Fruit fly (Drosophila melanogaster) whole organism, embryonic: Measurements from ENCODE around the gene hiro.

Experiments used
- B-H2 ChIP-seq: fragments of 200-800 bp; sonication (Bioruptor generic); optimal IDR thresholded peaks from 2 replicates; lab custom pipeline; 2018; ENCODE audit warnings: missing biosample characterization, mild to moderate bottlenecking, missing genetic modification characterization
- Bgb ChIP-seq: fragments of 200-800 bp; sonication (Bioruptor generic); IDR thresholded peaks from 2 replicates; pipeline ENCODE4 v1.3.6; 2022; ENCODE audit warnings: missing biosample characterization, missing genetic modification characterization; ENCODE audit not compliant: partially characterized antibody
- C15 ChIP-seq: fragments of 200-800 bp; sonication (Bioruptor generic); IDR thresholded peaks from 3 replicates; pipeline ENCODE4 v1.3.6; 2022; ENCODE audit warnings: missing biosample characterization, missing genetic modification characterization
- CG10267 ChIP-seq: fragments of 200-800 bp; sonication (Bioruptor generic); optimal IDR thresholded peaks from 2 replicates; lab custom pipeline; 2018; ENCODE audit warnings: missing biosample characterization, mild to moderate bottlenecking, missing genetic modification characterization, moderate library complexity
- CG10462 ChIP-seq: fragments of 200-800 bp; sonication (Bioruptor generic); optimal IDR thresholded peaks from 2 replicates; lab custom pipeline; 2016; ENCODE audit warnings: missing biosample characterization, missing genetic modification characterization
- CG10654 ChIP-seq: fragments of 200-800 bp; sonication (Bioruptor generic); optimal IDR thresholded peaks from 2 replicates; lab custom pipeline; 2016; ENCODE audit warnings: missing biosample characterization, missing genetic modification characterization
- CG10979 ChIP-seq: fragments of 200-800 bp; sonication (Bioruptor generic); optimal IDR thresholded peaks from 2 replicates; lab custom pipeline; 2018; ENCODE audit warnings: missing biosample characterization, mild to moderate bottlenecking, missing genetic modification characterization, moderate library complexity
- CG13287 ChIP-seq: fragments of 200-800 bp; sonication (Bioruptor generic); IDR thresholded peaks from 2 replicates; pipeline ENCODE4 v1.3.6; 2022; ENCODE audit warnings: missing biosample characterization, missing genetic modification characterization; ENCODE audit not compliant: partially characterized antibody
- CG13894 ChIP-seq: fragments of 200-800 bp; sonication (Bioruptor generic); optimal IDR thresholded peaks from 3 replicates; lab custom pipeline; 2018; ENCODE audit warnings: missing biosample characterization, mild to moderate bottlenecking, missing genetic modification characterization, moderate library complexity
- CG1603 ChIP-seq: fragments of 200-800 bp; sonication (Bioruptor generic); optimal IDR thresholded peaks from 2 replicates; lab custom pipeline; 2019; ENCODE audit warnings: missing biosample characterization, mild to moderate bottlenecking, missing genetic modification characterization, moderate library complexity
- CG16813 ChIP-seq: fragments of 200-800 bp; sonication (Bioruptor generic); IDR thresholded peaks from 3 replicates; pipeline ENCODE4 v1.3.6; 2022; ENCODE audit warnings: missing biosample characterization, missing genetic modification characterization; ENCODE audit not compliant: partially characterized antibody
- CG1832 ChIP-seq: fragments of 200-800 bp; sonication (Bioruptor generic); optimal IDR thresholded peaks from 2 replicates; lab custom pipeline; 2017; ENCODE audit warnings: missing biosample characterization, mild to moderate bottlenecking, missing genetic modification characterization, inconsistent platforms
- CG2116 ChIP-seq: fragments of 200-800 bp; sonication (Bioruptor generic); optimal IDR thresholded peaks from 3 replicates; lab custom pipeline; 2018; ENCODE audit warnings: missing biosample characterization, mild to moderate bottlenecking, missing genetic modification characterization
- CG32767 ChIP-seq: fragments of 200-800 bp; sonication (Bioruptor generic); IDR thresholded peaks from 2 replicates; pipeline ENCODE4 v1.3.6; 2022; ENCODE audit warnings: missing biosample characterization, missing genetic modification characterization
- CG34422 ChIP-seq: fragments of 200-800 bp; sonication (Bioruptor generic); IDR thresholded peaks from 3 replicates; pipeline ENCODE4 v1.3.6; 2022; ENCODE audit warnings: missing biosample characterization, missing genetic modification characterization
- CG4360 ChIP-seq: fragments of 200-800 bp; sonication (Bioruptor generic); IDR thresholded peaks from 2 replicates; pipeline ENCODE4 v1.3.6; 2022; ENCODE audit warnings: missing biosample characterization, missing genetic modification characterization
- CG5180 ChIP-seq: fragments of 200-800 bp; sonication (Bioruptor generic); optimal IDR thresholded peaks from 3 replicates; lab custom pipeline; 2017; ENCODE audit warnings: missing biosample characterization, missing genetic modification characterization, mild to moderate bottlenecking, moderate library complexity, missing genetic modification reagents
- CG7987 ChIP-seq: fragments of 200-800 bp; sonication (Bioruptor generic); optimal IDR thresholded peaks from 2 replicates; lab custom pipeline; 2018; ENCODE audit warnings: missing biosample characterization, mild to moderate bottlenecking, missing genetic modification characterization, moderate library complexity
- CG9727 ChIP-seq: fragments of 200-800 bp; sonication (Bioruptor generic); optimal IDR thresholded peaks from 3 replicates; lab custom pipeline; 2017; ENCODE audit warnings: missing biosample characterization, mild to moderate bottlenecking, missing genetic modification characterization
- CG9932 ChIP-seq: fragments of 200-800 bp; sonication (Bioruptor generic); IDR thresholded peaks from 2 replicates; pipeline ENCODE4 v1.3.6; 2022; ENCODE audit warnings: missing biosample characterization, missing genetic modification characterization
- Dll ChIP-seq: fragments of 200-800 bp; sonication (Bioruptor generic); IDR thresholded peaks from 4 replicates; pipeline ENCODE4 v1.3.6; 2022; ENCODE audit warnings: missing biosample characterization, missing genetic modification characterization; ENCODE audit not compliant: partially characterized antibody
- Doc2 ChIP-seq: fragments of 200-800 bp; sonication (Bioruptor generic); IDR thresholded peaks from 2 replicates; pipeline ENCODE4 v1.3.6; 2022; ENCODE audit warnings: missing biosample characterization, missing genetic modification characterization
- Drgx ChIP-seq: fragments of 200-800 bp; sonication (Bioruptor generic); IDR thresholded peaks from 2 replicates; pipeline ENCODE4 v1.3.6; 2022; ENCODE audit warnings: missing biosample characterization, missing genetic modification characterization
- Gsc ChIP-seq: fragments of 200-800 bp; sonication (Bioruptor generic); IDR thresholded peaks from 2 replicates; pipeline ENCODE4 v1.3.6; 2022; ENCODE audit warnings: missing biosample characterization, missing genetic modification characterization
- H15 ChIP-seq: fragments of 200-800 bp; sonication (Bioruptor generic); IDR thresholded peaks from 3 replicates; pipeline ENCODE4 v1.3.6; 2022; ENCODE audit warnings: missing biosample characterization, missing genetic modification characterization
- Hey ChIP-seq: fragments of 200-800 bp; sonication (Bioruptor generic); optimal IDR thresholded peaks from 3 replicates; lab custom pipeline; 2018; ENCODE audit warnings: missing biosample characterization, mild to moderate bottlenecking, missing genetic modification characterization
- Lim3 ChIP-seq: fragments of 200-800 bp; sonication (Bioruptor generic); IDR thresholded peaks from 2 replicates; pipeline ENCODE4 v1.3.6; 2022; ENCODE audit warnings: missing biosample characterization, missing genetic modification characterization
- Poxn ChIP-seq: fragments of 200-800 bp; sonication (Bioruptor generic); IDR thresholded peaks from 2 replicates; pipeline ENCODE4 v1.3.6; 2022; ENCODE audit warnings: missing biosample characterization, missing genetic modification characterization
- Sin3A ChIP-seq: fragments of >200 bp; optimal IDR thresholded peaks from 2 replicates; lab custom pipeline; 2018
- Ssrp ChIP-seq: fragments of 200-800 bp; sonication (Bioruptor generic); optimal IDR thresholded peaks from 2 replicates; lab custom pipeline; 2018; ENCODE audit warnings: missing biosample characterization, mild to moderate bottlenecking, missing genetic modification characterization, moderate library complexity
- Xbp1 ChIP-seq: fragments of 200-800 bp; sonication (Bioruptor generic); optimal IDR thresholded peaks from 3 replicates; lab custom pipeline; 2016; ENCODE audit warnings: missing biosample characterization, mild to moderate bottlenecking, missing genetic modification characterization
- ab ChIP-seq: fragments of 200-800 bp; sonication (Bioruptor generic); optimal IDR thresholded peaks from 2 replicates; lab custom pipeline; 2016; ENCODE audit warnings: missing biosample characterization, missing genetic modification characterization
- amos ChIP-seq: fragments of 200-800 bp; sonication (Bioruptor generic); IDR thresholded peaks from 2 replicates; pipeline ENCODE4 v1.3.6; 2022; ENCODE audit warnings: missing biosample characterization, missing genetic modification characterization; ENCODE audit not compliant: partially characterized antibody
- aop ChIP-seq: fragments of 200-800 bp; sonication (Bioruptor generic); IDR thresholded peaks from 2 replicates; pipeline ENCODE4 v1.3.6; 2022; ENCODE audit warnings: missing biosample characterization, missing genetic modification characterization
- cg ChIP-seq: fragments of 200-800 bp; sonication (Bioruptor generic); optimal IDR thresholded peaks from 3 replicates; lab custom pipeline; 2019; ENCODE audit warnings: missing biosample characterization, mild to moderate bottlenecking, missing genetic modification characterization, moderate library complexity
- cwo ChIP-seq: fragments of 200-800 bp; sonication (Bioruptor generic); optimal IDR thresholded peaks from 3 replicates; lab custom pipeline; 2017; ENCODE audit warnings: missing biosample characterization, missing genetic modification characterization, mild to moderate bottlenecking, moderate library complexity, missing genetic modification reagents
- dysf ChIP-seq: fragments of 200-800 bp; sonication (Bioruptor generic); IDR thresholded peaks from 3 replicates; pipeline ENCODE4 v1.3.6; 2022; ENCODE audit warnings: missing biosample characterization, missing genetic modification characterization
- eyg ChIP-seq: fragments of 200-800 bp; sonication (Bioruptor generic); optimal IDR thresholded peaks from 3 replicates; lab custom pipeline; 2016; ENCODE audit warnings: missing biosample characterization, missing genetic modification characterization
- fd102C ChIP-seq: fragments of 200-800 bp; sonication (Bioruptor generic); optimal IDR thresholded peaks from 2 replicates; lab custom pipeline; 2018; ENCODE audit warnings: missing biosample characterization, mild to moderate bottlenecking, missing genetic modification characterization, moderate library complexity
- grau ChIP-seq: fragments of 200-800 bp; optimal IDR thresholded peaks from 3 replicates; lab custom pipeline; 2019; ENCODE audit warnings: missing biosample characterization, mild to moderate bottlenecking, missing genetic modification characterization, moderate library complexity
- gt ChIP-seq: fragments of 200-800 bp; sonication (Bioruptor generic); IDR thresholded peaks from 2 replicates; pipeline ENCODE4 v1.3.6; 2022; ENCODE audit warnings: missing biosample characterization, missing genetic modification characterization
- jigr1 ChIP-seq: fragments of 200-800 bp; sonication (Bioruptor generic); IDR thresholded peaks from 3 replicates; pipeline ENCODE4 v1.3.6; 2022; ENCODE audit warnings: missing biosample characterization, missing genetic modification characterization
- lmd ChIP-seq: fragments of 200-800 bp; sonication (Bioruptor generic); IDR thresholded peaks from 2 replicates; pipeline ENCODE4 v1.3.6; 2022; ENCODE audit warnings: missing biosample characterization, missing genetic modification characterization
- mam ChIP-seq: fragments of 200-800 bp; sonication (Bioruptor generic); optimal IDR thresholded peaks from 3 replicates; lab custom pipeline; 2016; ENCODE audit warnings: missing biosample characterization, missing genetic modification characterization
- onecut ChIP-seq: fragments of 200-800 bp; sonication (Bioruptor generic); IDR thresholded peaks from 2 replicates; pipeline ENCODE4 v1.3.6; 2022; ENCODE audit warnings: missing biosample characterization, missing genetic modification characterization
- ranshi ChIP-seq: fragments of 200-800 bp; sonication (Bioruptor generic); IDR thresholded peaks from 2 replicates; pipeline ENCODE4 v1.3.6; 2022; ENCODE audit warnings: missing biosample characterization, missing genetic modification characterization
- sens-2 ChIP-seq: fragments of 200-800 bp; sonication (Bioruptor generic); IDR thresholded peaks from 2 replicates; pipeline ENCODE4 v1.3.6; 2022; ENCODE audit warnings: missing biosample characterization, missing genetic modification characterization
- slp2 ChIP-seq: fragments of 200-800 bp; sonication (Bioruptor generic); optimal IDR thresholded peaks from 2 replicates; lab custom pipeline; 2016; ENCODE audit warnings: missing biosample characterization, missing genetic modification characterization
- ssp ChIP-seq: fragments of 200-800 bp; sonication (Bioruptor generic); IDR thresholded peaks from 2 replicates; pipeline ENCODE4 v1.3.6; 2022; ENCODE audit warnings: missing biosample characterization, missing genetic modification characterization
- trh ChIP-seq: fragments of 200-800 bp; sonication (Bioruptor generic); optimal IDR thresholded peaks from 2 replicates; lab custom pipeline; 2016; ENCODE audit warnings: missing biosample characterization, missing genetic modification characterization
- tx ChIP-seq: fragments of 200-800 bp; sonication (Bioruptor generic); optimal IDR thresholded peaks from 2 replicates; lab custom pipeline; 2016; ENCODE audit warnings: missing biosample characterization, missing genetic modification characterization
- vnd ChIP-seq: fragments of 200-800 bp; sonication (Bioruptor generic); IDR thresholded peaks from 3 replicates; pipeline ENCODE4 v1.3.6; 2022; ENCODE audit warnings: missing biosample characterization, missing genetic modification characterization; ENCODE audit not compliant: partially characterized antibody

hiro gene

DNA sequence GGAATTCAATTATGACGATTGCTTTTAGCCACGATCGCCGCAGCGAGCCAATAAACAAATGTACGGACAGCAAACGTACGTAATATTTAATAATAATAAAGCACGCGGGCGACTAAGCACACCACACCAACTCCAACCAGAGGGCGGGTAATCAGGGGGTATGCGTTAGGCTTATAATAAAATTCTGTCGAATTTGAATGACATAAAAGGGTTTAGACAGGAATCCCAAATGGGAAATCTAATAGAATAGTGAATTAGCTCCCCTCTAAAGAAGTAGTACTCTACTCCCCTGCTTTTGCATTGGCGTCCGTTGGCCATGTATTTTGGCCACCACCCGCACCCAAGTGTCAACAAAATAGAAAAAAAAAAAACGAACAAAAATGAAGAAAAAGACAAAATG is 34.6 kb upstream of the hiro start (continued):
- TF ChIP-seq grau (tag; lab: Kevin White, UChicago), result peak; percentile 27
- no peak for TF ChIP-seq fd102C (GFP tag; lab: Kevin White, UChicago)
- no peak for TF ChIP-seq cwo (GFP tag; lab: Kevin White, UChicago)
- peak; percentile 7 for TF ChIP-seq mam
- 0 out of 2 replicates have a peak, but pooled peaks have one; percentile 13 for TF ChIP-seq sens-2 (GFP tag; lab: Robert Waterston, UW)
- no peak for TF ChIP-seq cg (GFP tag; lab: Kevin White, UChicago)
- TF ChIP-seq Doc2 (GFP tag; lab: Robert Waterston, UW), result no peak
- no peak for TF ChIP-seq Bgb (GFP tag; lab: Robert Waterston, UW)
- TF ChIP-seq Gsc, result no peak
- no peak for TF ChIP-seq B-H2 (GFP tag; lab: Kevin White, UChicago)
- TF ChIP-seq Sin3A (lab: Kevin White, UChicago), result no peak
- TF ChIP-seq gt (GFP tag; lab: Robert Waterston, UW), result no peak
- TF ChIP-seq vnd (GFP tag; lab: Robert Waterston, UW), result no peak
- TF ChIP-seq lmd (GFP tag; lab: Robert Waterston, UW), result peak; percentile 50
- TF ChIP-seq H15 (GFP tag; lab: Robert Waterston, UW), result peak; percentile 36; the same call in 1 of the 3 replicates
- 0 out of 2 replicates have a peak, but pooled peaks have one; percentile 27 for TF ChIP-seq ranshi (GFP tag; lab: Robert Waterston, UW)
- TF ChIP-seq dysf (GFP tag; lab: Robert Waterston, UW), result peak; percentile 62; the same call in 2 of the 3 replicates
- no peak for TF ChIP-seq eyg (GFP tag; lab: Kevin White, UChicago)
- no peak for TF ChIP-seq CG7987 (GFP tag; lab: Kevin White, UChicago)
- TF ChIP-seq CG1603, result peak; percentile 28
- no peak for TF ChIP-seq CG13894 (tag; lab: Kevin White, UChicago)
- TF ChIP-seq tx (GFP tag; lab: Kevin White, UChicago), result no peak
- no peak; the same call in 1 of the 2 replicates for TF ChIP-seq onecut (GFP tag; lab: Robert Waterston, UW)
- TF ChIP-seq Drgx (GFP tag; lab: Robert Waterston, UW), result peak; percentile 87
- TF ChIP-seq CG34422 (GFP tag; lab: Robert Waterston, UW), result no peak
- no peak for TF ChIP-seq Dll
- TF ChIP-seq Ssrp (tag; lab: Kevin White, UChicago), result no peak
- TF ChIP-seq CG5180, result no peak
- TF ChIP-seq trh (GFP tag; lab: Kevin White, UChicago), result no peak
- TF ChIP-seq amos (GFP tag; lab: Robert Waterston, UW), result no peak
- no peak for TF ChIP-seq Poxn (GFP tag; lab: Robert Waterston, UW)
- TF ChIP-seq CG2116 (GFP tag; lab: Kevin White, UChicago), result no peak
- TF ChIP-seq C15 (GFP tag; lab: Robert Waterston, UW), result no peak
- peak; percentile 43; the same call in 1 of the 2 replicates for TF ChIP-seq CG9932
- TF ChIP-seq CG16813 (GFP tag; lab: Robert Waterston, UW), result peak; percentile 57; the same call in 2 of the 3 replicates
- TF ChIP-seq CG4360 (GFP tag; lab: Robert Waterston, UW), result no peak
- TF ChIP-seq aop (GFP tag; lab: Robert Waterston, UW), result no peak
- no peak for TF ChIP-seq CG13287 (GFP tag; lab: Robert Waterston, UW)
- TF ChIP-seq CG10654 (GFP tag; lab: Kevin White, UChicago), result no peak
- TF ChIP-seq CG32767, result no peak
- TF ChIP-seq Hey (tag; lab: Kevin White, UChicago), result no peak
- TF ChIP-seq CG9727 (GFP tag; lab: Kevin White, UChicago), result no peak
- no peak for TF ChIP-seq CG10267 (tag; lab: Kevin White, UChicago)
- TF ChIP-seq CG10462 (GFP tag; lab: Kevin White, UChicago), result no peak
- no peak for TF ChIP-seq ab
- no peak for TF ChIP-seq ssp (GFP tag; lab: Robert Waterston, UW)
- TF ChIP-seq slp2 (GFP tag; lab: Kevin White, UChicago), result no peak
- no peak for TF ChIP-seq CG10979 (tag; lab: Kevin White, UChicago)
- TF ChIP-seq Xbp1 (GFP tag; lab: Kevin White, UChicago), result no peak
- no peak for TF ChIP-seq Lim3 (GFP tag; lab: Robert Waterston, UW)
- no peak for TF ChIP-seq CG1832 (GFP tag; lab: Kevin White, UChicago)
- no peak for TF ChIP-seq jigr1 (GFP tag; lab: Robert Waterston, UW)
